Worm (Caenorhabditis elegans) whole organism, L4 larva: Measurements from ENCODE around the gene C27A7.9.

Source experiments
- T26A8.4 ChIP-seq: fragments of 200-800 bp; sonication (Bioruptor generic); IDR thresholded peaks from 2 replicates; pipeline ENCODE4 v1.3.6; 2022; ENCODE audit warnings: missing genetic modification characterization, missing compliant biosample characterization
- ZK546.5 ChIP-seq, 2 experiments: sonication (generic microtip); optimal IDR thresholded peaks; 2 replicates each; lab custom pipeline; 2017; ENCODE audit warnings: missing biosample characterization in 2 of 2, missing genetic modification characterization in 2 of 2
- aly-2 ChIP-seq: sonication (generic microtip); optimal IDR thresholded peaks from 2 replicates; lab custom pipeline; 2018; ENCODE audit warnings: missing biosample characterization, missing genetic modification characterization
- ceh-28 ChIP-seq: fragments of 150-350 bp; optimal IDR thresholded peaks from 2 replicates; lab custom pipeline; 2014; ENCODE audit warnings: missing biosample characterization, missing genetic modification reagents, missing genetic modification characterization
- cey-2 ChIP-seq: sonication (generic microtip); optimal IDR thresholded peaks from 3 replicates; lab custom pipeline; 2017; ENCODE audit warnings: missing genetic modification characterization, mild to moderate bottlenecking, missing compliant biosample characterization, antibody characterized with exemption, borderline replicate concordance; ENCODE audit not compliant: insufficient read depth
- egl-27 ChIP-seq: sonication (generic microtip); optimal IDR thresholded peaks from 3 replicates; lab custom pipeline; 2017; ENCODE audit warnings: missing biosample characterization, missing genetic modification reagents, missing genetic modification characterization
- jun-1 ChIP-seq: fragments of 150-350 bp; optimal IDR thresholded peaks from 2 replicates; lab custom pipeline; 2014; ENCODE audit warnings: missing biosample characterization, missing genetic modification reagents, missing genetic modification characterization
- nhr-11 ChIP-seq: fragments of 150-350 bp; optimal IDR thresholded peaks from 2 replicates; lab custom pipeline; 2014; ENCODE audit warnings: missing biosample characterization, missing genetic modification characterization
- nhr-237 ChIP-seq: sonication (generic microtip); optimal IDR thresholded peaks from 2 replicates; lab custom pipeline; 2017; ENCODE audit warnings: missing biosample characterization, missing genetic modification characterization
- set-16 ChIP-seq: fragments of 200-800 bp; sonication (Bioruptor generic); IDR thresholded peaks from 2 replicates; pipeline ENCODE4 v1.3.6; 2022; ENCODE audit warnings: missing genetic modification reagents, missing genetic modification characterization, missing compliant biosample characterization
- snpc-1.2 ChIP-seq: fragments of 200-800 bp; sonication (Bioruptor generic); IDR thresholded peaks from 2 replicates; pipeline ENCODE4 v1.3.6; 2022; ENCODE audit warnings: missing genetic modification reagents, missing genetic modification characterization, missing compliant biosample characterization
- snpc-4 ChIP-seq: fragments of 150-350 bp; optimal IDR thresholded peaks from 2 replicates; lab custom pipeline; 2014; ENCODE audit warnings: missing biosample characterization, missing genetic modification characterization
- zag-1 ChIP-seq: fragments of 150-350 bp; optimal IDR thresholded peaks from 2 replicates; lab custom pipeline; 2014; ENCODE audit warnings: missing biosample characterization, missing genetic modification characterization
- ztf-11 ChIP-seq: fragments of 150-350 bp; optimal IDR thresholded peaks from 2 replicates; lab custom pipeline; 2014; ENCODE audit warnings: missing biosample characterization, missing genetic modification characterization

ce11 chrV:12162220-12162619 is 7.8 kb upstream of the C27A7.9 start, which contains the start of gene C27A7.5:
- TF ChIP-seq zag-1 (tag; lab: Kevin White, UChicago) (no peak), ztf-11 (tag; lab: Kevin White, UChicago) (no peak), jun-1 (tag; lab: Kevin White, UChicago) (no peak), T26A8.4 (GFP tag; lab: Robert Waterston, UW) (no peak), egl-27 (tag; lab: Kevin White, UChicago) (no peak), nhr-11 (tag; lab: Kevin White, UChicago) (no peak), ceh-28 (tag; lab: Kevin White, UChicago) (no peak), snpc-4 (tag; lab: Kevin White, UChicago) (no peak), cey-2 (tag; lab: Kevin White, UChicago) (no peak), set-16 (GFP tag; lab: Robert Waterston, UW) (no peak), aly-2 (tag; lab: Kevin White, UChicago) (no peak), snpc-1.2 (GFP tag; lab: Robert Waterston, UW) (no peak), ZK546.5 (tag; optimal IDR thresholded peaks at IDR 0.05; lab: Kevin White, UChicago) (no peak), nhr-237 (tag; lab: Kevin White, UChicago) (no peak)
